Fruit fly (Drosophila melanogaster): ENCODE data around the gene S1P.

S1P gene

DNA sequence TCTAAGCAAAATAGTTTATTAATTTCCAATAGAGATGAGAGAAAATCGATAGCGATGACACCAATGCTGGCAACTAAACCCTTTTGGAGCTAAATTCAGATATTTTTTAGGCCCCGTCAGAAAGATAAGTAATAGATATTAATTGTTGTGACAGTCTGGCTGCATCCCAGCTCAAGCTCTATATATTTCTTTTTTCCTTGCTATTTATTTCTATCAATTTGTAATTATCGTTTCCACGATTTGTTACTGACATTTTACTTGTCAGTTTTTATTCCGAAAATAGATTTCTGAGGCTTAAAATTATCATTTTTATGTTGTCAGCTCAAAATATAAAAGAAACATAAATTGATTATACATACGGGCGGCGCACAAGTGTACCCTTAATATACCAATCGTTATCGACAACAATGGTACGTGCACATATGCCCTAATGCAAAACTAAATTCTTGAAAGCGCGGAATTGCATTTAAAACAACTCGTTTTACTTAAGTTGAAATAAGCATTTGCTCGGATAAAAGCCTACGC, 48.3 kb downstream of the S1P start, which contains the start of the genes CRIF and SMC5 (continued):
- peak; percentile 82 for TF ChIP-seq CG9932 (GFP tag; IDR thresholded peaks at IDR 0.05)
- TF ChIP-seq CG33557 (GFP tag; optimal IDR thresholded peaks at IDR 0.05) = peak; percentile 61
- peak; percentile 40; the same call in 1 of the 3 replicates for TF ChIP-seq ken (GFP tag; IDR thresholded peaks at IDR 0.05)
- TF ChIP-seq CG9876 (GFP tag; optimal IDR thresholded peaks at IDR 0.05) = peak; percentile 48
- TF ChIP-seq hkb (optimal IDR thresholded peaks at IDR 0.05) = no peak
- 0 out of 2 replicates have a peak, but pooled peaks have one; percentile 21 for TF ChIP-seq hkb (GFP tag; IDR thresholded peaks at IDR 0.05)
- peak; percentile 66 for TF ChIP-seq tx (GFP tag; optimal IDR thresholded peaks at IDR 0.05)
- TF ChIP-seq CG15269 (tag; optimal IDR thresholded peaks at IDR 0.05) = no peak
- TF ChIP-seq CG4328 (GFP tag; optimal IDR thresholded peaks at IDR 0.05) = peak; percentile 56
- peak; percentile 46 for TF ChIP-seq Side (GFP tag; optimal IDR thresholded peaks at IDR 0.05)
- no peak for TF ChIP-seq CG15479 (GFP tag; optimal IDR thresholded peaks at IDR 0.05)
- peak; percentile 73 for TF ChIP-seq Bteb2 (GFP tag; optimal IDR thresholded peaks at IDR 0.05)
- TF ChIP-seq CG7839 (tag; optimal IDR thresholded peaks at IDR 0.05) = no peak
- peak; percentile 75 for TF ChIP-seq slbo (GFP tag; IDR thresholded peaks at IDR 0.05)
- TF ChIP-seq YL-1 (GFP tag; optimal IDR thresholded peaks at IDR 0.05) = peak; percentile 11
- TF ChIP-seq ind (GFP tag; optimal IDR thresholded peaks at IDR 0.05) = peak; percentile 74
- no peak for TF ChIP-seq Gug (GFP tag; IDR thresholded peaks at IDR 0.05)
- peak in 1 of 3 experiments; percentile 72 for TF ChIP-seq lola (GFP tag; optimal IDR thresholded peaks at IDR 0.05)
- TF ChIP-seq Rx (GFP tag; IDR thresholded peaks at IDR 0.05) = no peak
- TF ChIP-seq CG2712 (tag; optimal IDR thresholded peaks at IDR 0.05) = peak; percentile 75
- peak; percentile 86 for TF ChIP-seq CG17361 (GFP tag; IDR thresholded peaks at IDR 0.05)
- TF ChIP-seq B-H1 (GFP tag; IDR thresholded peaks at IDR 0.05) = peak; percentile 49; the same call in 1 of the 3 replicates
- TF ChIP-seq Nf-YB (GFP tag; optimal IDR thresholded peaks at IDR 0.05) = peak; percentile 24
- peak; percentile 64 for TF ChIP-seq twi (tag; optimal IDR thresholded peaks at IDR 0.05)
- no peak for TF ChIP-seq CG6854 (GFP tag; optimal IDR thresholded peaks at IDR 0.05)
- peak; percentile 46 for TF ChIP-seq CG8388 (GFP tag; optimal IDR thresholded peaks at IDR 0.05)
- TF ChIP-seq esg (GFP tag; conservative IDR thresholded peaks at IDR 0.05) = peak; percentile 48
- no peak for TF ChIP-seq pan (optimal IDR thresholded peaks at IDR 0.05)
- TF ChIP-seq pan (GFP tag; optimal IDR thresholded peaks at IDR 0.05 in 1 of 2, IDR thresholded peaks at IDR 0.05 in 1 of 2) = peak in 1 of 2 experiments; percentile 53
- peak; percentile 54 for TF ChIP-seq CG16815 (GFP tag; optimal IDR thresholded peaks at IDR 0.05)
- 0 out of 3 replicates have a peak, but pooled peaks have one; percentile 31 for TF ChIP-seq croc (GFP tag; conservative IDR thresholded peaks at IDR 0.05)
- no peak for TF ChIP-seq toy (GFP tag; IDR thresholded peaks at IDR 0.05)
- TF ChIP-seq lilli (GFP tag; optimal IDR thresholded peaks at IDR 0.05) = peak; percentile 88
- peak; percentile 69 for TF ChIP-seq dmrt11E (tag; optimal IDR thresholded peaks at IDR 0.05)
- no peak for TF ChIP-seq ATbp (GFP tag; optimal IDR thresholded peaks at IDR 0.05)
- no peak for TF ChIP-seq CG1024 (GFP tag; IDR thresholded peaks at IDR 0.05)
- peak; percentile 46 for TF ChIP-seq vfl (GFP tag; optimal IDR thresholded peaks at IDR 0.05)
- no peak for TF ChIP-seq CG6765 (GFP tag; optimal IDR thresholded peaks at IDR 0.05)
- TF ChIP-seq cad (GFP tag; optimal IDR thresholded peaks at IDR 0.05) = no peak
- no peak for TF ChIP-seq sqz (GFP tag; optimal IDR thresholded peaks at IDR 0.05)
- peak; percentile 52 for TF ChIP-seq CG7786 (GFP tag; optimal IDR thresholded peaks at IDR 0.05)
- peak; percentile 15; the same call in 1 of the 2 replicates for TF ChIP-seq CG7372 (GFP tag; IDR thresholded peaks at IDR 0.05)
- TF ChIP-seq bbx (GFP tag; IDR thresholded peaks at IDR 0.05; ENCODE audit: partially characterized antibody) = no peak
- peak; percentile 46 for TF ChIP-seq Fer3 (tag; optimal IDR thresholded peaks at IDR 0.05)
- no peak for TF ChIP-seq CG14860 (GFP tag; IDR thresholded peaks at IDR 0.05; ENCODE audit: partially characterized antibody)
- TF ChIP-seq ERR (GFP tag; optimal IDR thresholded peaks at IDR 0.05) = peak; percentile 14
- peak; percentile 54 for TF ChIP-seq Camta (GFP tag; optimal IDR thresholded peaks at IDR 0.05)
- no peak for TF ChIP-seq CG31388 (GFP tag; optimal IDR thresholded peaks at IDR 0.05)
- no peak for TF ChIP-seq CG7745 (tag; optimal IDR thresholded peaks at IDR 0.05)
- TF ChIP-seq nmo (GFP tag; optimal IDR thresholded peaks at IDR 0.05) = peak; percentile 81
- TF ChIP-seq Bdp1 (GFP tag; optimal IDR thresholded peaks at IDR 0.05) = peak; percentile 4
